Fruit fly (Drosophila melanogaster) whole organism, adult: ENCODE data around the gene Grip75.

ENCODE experiments used
- CG11617 ChIP-seq: fragments of 200-800 bp; sonication (Bioruptor generic); optimal IDR thresholded peaks from 2 replicates; lab custom pipeline; 2017; ENCODE audit warnings: mild to moderate bottlenecking, missing biosample characterization, missing genetic modification reagents, missing genetic modification characterization
- CG12768 ChIP-seq: fragments of 200-800 bp; sonication (Bioruptor generic); optimal IDR thresholded peaks from 2 replicates; lab custom pipeline; 2017; ENCODE audit warnings: missing biosample characterization, missing genetic modification characterization, mild to moderate bottlenecking, moderate library complexity, missing genetic modification reagents
- CG14711 ChIP-seq: fragments of 200-800 bp; sonication (Bioruptor generic); optimal IDR thresholded peaks from 2 replicates; lab custom pipeline; 2018; ENCODE audit warnings: missing biosample characterization, mild to moderate bottlenecking, missing genetic modification characterization, moderate library complexity
- CG1620 ChIP-seq: fragments of 200-800 bp; sonication (Bioruptor generic); optimal IDR thresholded peaks from 2 replicates; lab custom pipeline; 2016; ENCODE audit warnings: missing biosample characterization, missing genetic modification characterization
- CG5204 ChIP-seq: fragments of 200-800 bp; sonication (Bioruptor generic); optimal IDR thresholded peaks from 2 replicates; lab custom pipeline; 2016; ENCODE audit warnings: missing biosample characterization, missing genetic modification characterization
- CG7045 ChIP-seq: fragments of 200-800 bp; sonication (Bioruptor generic); optimal IDR thresholded peaks from 2 replicates; lab custom pipeline; 2017; ENCODE audit warnings: missing biosample characterization, mild to moderate bottlenecking, missing genetic modification characterization
- CG7101 ChIP-seq: fragments of 200-800 bp; sonication (Bioruptor generic); optimal IDR thresholded peaks from 2 replicates; lab custom pipeline; 2018; ENCODE audit warnings: missing biosample characterization, mild to moderate bottlenecking, missing genetic modification characterization, moderate library complexity
- Crg-1 ChIP-seq: fragments of 200-800 bp; sonication (Bioruptor generic); optimal IDR thresholded peaks from 2 replicates; lab custom pipeline; 2016; ENCODE audit warnings: missing biosample characterization, missing genetic modification characterization
- Hr96 ChIP-seq: fragments of 200-800 bp; sonication (Bioruptor generic); optimal IDR thresholded peaks from 2 replicates; lab custom pipeline; 2016; ENCODE audit warnings: missing biosample characterization, missing genetic modification characterization
- bab1 ChIP-seq: fragments of 200-800 bp; sonication (Bioruptor generic); optimal IDR thresholded peaks from 3 replicates; lab custom pipeline; 2019; ENCODE audit warnings: missing biosample characterization, mild to moderate bottlenecking, missing genetic modification characterization, moderate library complexity
- cic ChIP-seq: fragments of 200-800 bp; sonication (Bioruptor generic); optimal IDR thresholded peaks from 2 replicates; lab custom pipeline; 2017; ENCODE audit warnings: missing biosample characterization, mild to moderate bottlenecking, missing genetic modification characterization, moderate library complexity
- kay ChIP-seq: fragments of 200-800 bp; sonication (Bioruptor generic); peaks from one replicate; lab custom pipeline; 2016; ENCODE audit warnings: missing biosample characterization, missing genetic modification characterization, borderline replicate concordance
- pad ChIP-seq: fragments of 200-800 bp; sonication (Bioruptor generic); optimal IDR thresholded peaks from 3 replicates; lab custom pipeline; 2017; ENCODE audit warnings: missing biosample characterization, missing genetic modification characterization, mild to moderate bottlenecking, moderate library complexity, missing genetic modification reagents
- toe ChIP-seq: fragments of 200-800 bp; sonication (Bioruptor generic); optimal IDR thresholded peaks from 2 replicates; lab custom pipeline; 2016; ENCODE audit warnings: missing biosample characterization, missing genetic modification characterization

DNA sequence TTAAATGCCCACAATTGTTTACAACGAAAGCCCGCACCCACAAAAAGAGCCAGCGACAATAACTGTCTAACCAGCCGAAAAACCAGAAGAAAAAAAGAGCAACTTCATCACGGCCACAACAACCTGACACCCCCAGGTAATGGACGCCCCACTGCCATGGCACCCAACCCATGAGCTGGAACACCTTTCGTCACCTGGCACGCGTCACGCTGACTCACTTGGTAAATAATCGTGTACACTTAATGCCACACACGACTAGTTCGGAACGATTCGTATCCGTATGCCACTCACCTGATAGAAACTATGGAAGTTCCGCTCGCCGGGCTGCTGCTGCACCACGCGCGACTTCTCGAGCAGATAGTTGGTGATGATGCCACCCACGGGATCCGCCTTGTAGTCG is 13.2 kb downstream of the Grip75 start:
- TF ChIP-seq CG7101 (tag; lab: Kevin White, UChicago), result no peak
- TF ChIP-seq cic (GFP tag; lab: Kevin White, UChicago), result no peak
- TF ChIP-seq CG14711 (tag; lab: Kevin White, UChicago), result no peak
- no peak for TF ChIP-seq CG5204 (GFP tag; lab: Kevin White, UChicago)
- TF ChIP-seq bab1 (GFP tag; lab: Kevin White, UChicago), result no peak
- TF ChIP-seq CG1620 (GFP tag; lab: Kevin White, UChicago), result no peak
- no peak for TF ChIP-seq Crg-1 (GFP tag; lab: Kevin White, UChicago)
- TF ChIP-seq pad (GFP tag; lab: Kevin White, UChicago), result no peak
- no peak for TF ChIP-seq CG12768 (GFP tag; lab: Kevin White, UChicago)
- no peak for TF ChIP-seq CG11617 (GFP tag; lab: Kevin White, UChicago)
- TF ChIP-seq kay (GFP tag; lab: Kevin White, UChicago), result no peak
- TF ChIP-seq toe, result no peak
- no peak for TF ChIP-seq Hr96 (GFP tag; lab: Kevin White, UChicago)
- TF ChIP-seq CG7045 (GFP tag; lab: Kevin White, UChicago), result no peak
